Fruit fly (Drosophila melanogaster): ENCODE data around the gene CG31249.

The CG31249 gene

DNA sequence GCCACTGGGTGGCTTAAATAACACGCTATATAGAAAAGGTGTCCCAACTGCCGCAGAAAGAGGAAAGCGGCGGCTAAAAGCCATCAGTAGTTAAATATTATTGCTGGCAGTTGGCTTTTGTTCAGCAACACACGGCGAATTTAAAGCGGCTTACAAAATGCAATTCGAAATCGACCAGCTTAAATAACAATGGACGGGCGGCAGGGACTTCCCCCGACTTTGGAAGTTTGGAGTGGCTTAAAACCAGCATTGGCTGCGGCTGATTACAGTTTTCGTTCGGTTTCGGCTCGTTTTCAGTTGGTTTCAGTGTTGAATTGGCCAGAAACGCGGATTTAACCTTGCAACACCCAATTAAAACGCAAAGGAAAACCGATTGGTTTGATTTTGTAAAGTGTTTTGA, 18.3 kb upstream of the CG31249 start:
- TF ChIP-seq Sox15 (GFP tag; optimal IDR thresholded peaks at IDR 0.05) (no peak), CG8319 (GFP tag; optimal IDR thresholded peaks at IDR 0.05) (no peak), cyc (GFP tag; optimal IDR thresholded peaks at IDR 0.05) (no peak), CG34406 (GFP tag; optimal IDR thresholded peaks at IDR 0.05) (no peak), Ets96B (tag; optimal IDR thresholded peaks at IDR 0.05) (no peak), spab (GFP tag; optimal IDR thresholded peaks at IDR 0.05) (no peak), CG10631 (GFP tag; optimal IDR thresholded peaks at IDR 0.05) (no peak), Eip75B (GFP tag; optimal IDR thresholded peaks at IDR 0.05) (no peak), CG10669 (GFP tag; optimal IDR thresholded peaks at IDR 0.05) (no peak), Met (GFP tag; optimal IDR thresholded peaks at IDR 0.05) (no peak), dsx (GFP tag; optimal IDR thresholded peaks at IDR 0.05; ENCODE audit: poor library complexity, severe bottlenecking) (no peak), Sox14 (GFP tag; optimal IDR thresholded peaks at IDR 0.05) (no peak), CG9139 (GFP tag; optimal IDR thresholded peaks at IDR 0.05) (no peak), CG11902 (GFP tag; optimal IDR thresholded peaks at IDR 0.05) (no peak), CG7368 (GFP tag; optimal IDR thresholded peaks at IDR 0.05) (no peak), CG3032 (tag; optimal IDR thresholded peaks at IDR 0.05) (no peak)

DNA sequence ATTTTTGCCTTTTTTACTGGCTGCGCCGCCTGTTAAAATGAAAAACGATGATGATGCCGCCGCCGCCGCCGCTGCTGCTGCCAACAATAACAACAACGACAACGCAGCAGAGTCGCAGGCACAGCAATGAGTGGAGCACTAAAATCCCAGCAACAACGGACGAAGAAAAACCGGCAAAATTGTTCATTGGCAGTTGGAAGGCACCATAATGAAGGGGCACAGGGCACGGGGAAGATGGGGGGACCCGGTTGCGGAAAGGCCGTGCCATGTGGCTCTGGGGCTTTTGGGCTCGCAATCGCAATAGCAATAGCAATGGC, 17.6 kb upstream of the CG31249 start:
- TF ChIP-seq salr (GFP tag; optimal IDR thresholded peaks at IDR 0.05): no peak
- TF ChIP-seq CG6854 (GFP tag; optimal IDR thresholded peaks at IDR 0.05): peak; percentile 5
- no peak for TF ChIP-seq OdsH (GFP tag; optimal IDR thresholded peaks at IDR 0.05)
- peak; percentile 9 for TF ChIP-seq CG6808 (GFP tag; optimal IDR thresholded peaks at IDR 0.05)
- no peak for TF ChIP-seq CG1621 (tag; optimal IDR thresholded peaks at IDR 0.05)
- TF ChIP-seq CG16779 (tag; optimal IDR thresholded peaks at IDR 0.05): no peak

DNA sequence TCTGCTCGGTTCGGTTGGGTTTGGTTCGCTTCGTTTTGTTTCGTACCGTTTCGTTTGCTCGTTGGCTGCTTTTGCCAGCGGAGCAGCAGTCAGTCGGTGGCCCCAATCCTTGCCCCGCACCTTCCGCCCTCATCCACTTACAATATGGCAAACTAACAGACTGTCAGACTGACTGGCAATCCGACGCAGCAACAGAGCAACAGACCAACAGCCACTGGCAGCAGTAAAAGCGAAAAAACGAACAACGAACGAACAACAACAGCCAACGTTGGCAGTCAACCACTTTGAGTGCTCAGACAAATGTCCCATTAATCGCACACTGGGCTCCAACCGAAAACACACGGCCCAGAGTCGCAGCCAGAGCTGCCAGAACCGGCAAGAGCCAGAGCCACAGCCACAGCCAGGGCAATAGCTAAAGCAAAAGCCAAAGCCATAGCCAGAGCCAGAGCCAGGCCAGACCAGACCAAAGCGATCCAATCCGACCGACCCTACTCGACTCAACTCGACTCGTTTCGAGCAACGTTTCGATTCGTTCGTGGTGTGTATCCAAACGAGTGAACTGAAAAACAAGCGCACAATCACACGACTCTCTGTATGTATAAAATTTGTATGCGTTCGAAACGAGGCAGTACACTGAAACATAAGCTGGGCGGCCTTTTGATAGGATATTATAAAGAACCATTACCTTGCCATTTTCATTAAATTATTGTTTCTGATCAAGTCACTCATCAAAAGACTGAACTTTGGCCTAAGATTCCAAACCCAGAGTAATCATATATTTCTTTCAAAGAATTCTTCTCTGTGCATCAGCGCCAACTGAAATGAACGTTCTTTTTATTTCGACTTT, 17.0 kb upstream of the CG31249 start:
- TF ChIP-seq spab (GFP tag; optimal IDR thresholded peaks at IDR 0.05) (peak; percentile 100), CG4318 (GFP tag; optimal IDR thresholded peaks at IDR 0.05) (peak; percentile 100), CG1621 (tag; optimal IDR thresholded peaks at IDR 0.05) (peak; percentile 99), Met (GFP tag; optimal IDR thresholded peaks at IDR 0.05) (peak; percentile 100), CG31627 (GFP tag; optimal IDR thresholded peaks at IDR 0.05) (peak; percentile 100), CG8119 (GFP tag; IDR thresholded peaks at IDR 0.05) (peak; percentile 100), svp (GFP tag) (peak; percentile 100), Lpt (GFP tag; optimal IDR thresholded peaks at IDR 0.05) (peak; percentile 100), CG11762 (GFP tag; optimal IDR thresholded peaks at IDR 0.05; ENCODE audit: insufficient read depth) (peak; percentile 100), CG16779 (tag; optimal IDR thresholded peaks at IDR 0.05) (peak; percentile 99), Sox15 (GFP tag; optimal IDR thresholded peaks at IDR 0.05) (peak; percentile 100), CG6808 (GFP tag; optimal IDR thresholded peaks at IDR 0.05) (peak; percentile 99), Hr4 (GFP tag; optimal IDR thresholded peaks at IDR 0.05) (peak; percentile 100), CG6276 (GFP tag; optimal IDR thresholded peaks at IDR 0.05) (peak; percentile 100), Eip93F (GFP tag; optimal IDR thresholded peaks at IDR 0.05) (peak; percentile 100), salr (GFP tag; optimal IDR thresholded peaks at IDR 0.05) (peak; percentile 100), fd59A (GFP tag; optimal IDR thresholded peaks at IDR 0.05) (peak; percentile 100), CG10631 (GFP tag; optimal IDR thresholded peaks at IDR 0.05) (peak; percentile 100), CG11902 (GFP tag; optimal IDR thresholded peaks at IDR 0.05) (peak; percentile 100), CG3919 (GFP tag; optimal IDR thresholded peaks at IDR 0.05) (peak; percentile 100), lz (GFP tag; optimal IDR thresholded peaks at IDR 0.05) (peak; percentile 100), CG34406 (GFP tag; optimal IDR thresholded peaks at IDR 0.05) (peak; percentile 100), CG9139 (GFP tag; optimal IDR thresholded peaks at IDR 0.05) (peak; percentile 99), CG11294 (GFP tag; IDR thresholded peaks at IDR 0.05) (peak; percentile 100), Gug (GFP tag; IDR thresholded peaks at IDR 0.05) (peak; percentile 100), net (GFP tag; optimal IDR thresholded peaks at IDR 0.05) (peak; percentile 100), ss (GFP tag; optimal IDR thresholded peaks at IDR 0.05) (peak; percentile 100), Sox102F (GFP tag; optimal IDR thresholded peaks at IDR 0.05) (peak; percentile 100), fkh (GFP tag; optimal IDR thresholded peaks at IDR 0.05) (peak; percentile 91), Eip78C (GFP tag) (peak; percentile 100), CG6163 (GFP tag; IDR thresholded peaks at IDR 0.05) (peak; percentile 100), topi (GFP tag; optimal IDR thresholded peaks at IDR 0.05) (peak; percentile 100), dac (GFP tag; optimal IDR thresholded peaks at IDR 0.05) (peak; percentile 100), CG6792 (GFP tag; optimal IDR thresholded peaks at IDR 0.05) (peak; percentile 100), CG3032 (tag; optimal IDR thresholded peaks at IDR 0.05) (peak; percentile 100)
